Fruit fly (Drosophila melanogaster) whole organism, prepupa: ENCODE results near the gene CG4935.

Experiments used
- Blimp-1 ChIP-seq: fragments of 200-800 bp; sonication (Bioruptor generic); optimal IDR thresholded peaks from 3 replicates; lab custom pipeline; 2017; ENCODE audit warnings: missing biosample characterization, missing genetic modification characterization, mild to moderate bottlenecking, moderate library complexity, missing genetic modification reagents
- CG10631 ChIP-seq: fragments of 200-800 bp; sonication (Bioruptor generic); optimal IDR thresholded peaks from 2 replicates; lab custom pipeline; 2016; ENCODE audit warnings: missing biosample characterization, missing genetic modification characterization
- CG11294 ChIP-seq: fragments of 200-800 bp; sonication (Bioruptor generic); IDR thresholded peaks from 2 replicates; pipeline ENCODE4 v1.3.6; 2022; ENCODE audit warnings: missing biosample characterization, missing genetic modification characterization
- CG11762 ChIP-seq: fragments of 200-800 bp; sonication (Bioruptor generic); optimal IDR thresholded peaks from 3 replicates; lab custom pipeline; 2016; ENCODE audit warnings: missing biosample characterization, missing genetic modification characterization; ENCODE audit not compliant: insufficient read depth
- CG11902 ChIP-seq: fragments of 200-800 bp; sonication (Bioruptor generic); optimal IDR thresholded peaks from 3 replicates; lab custom pipeline; 2016; ENCODE audit warnings: missing biosample characterization, missing genetic modification characterization
- CG15336 ChIP-seq: fragments of 200-800 bp; sonication (Bioruptor generic); IDR thresholded peaks from 2 replicates; pipeline ENCODE4 v1.3.6; 2022; ENCODE audit warnings: missing biosample characterization, missing genetic modification characterization
- CG1621 ChIP-seq: fragments of 200-800 bp; sonication (Bioruptor generic); optimal IDR thresholded peaks from 3 replicates; lab custom pipeline; 2018; ENCODE audit warnings: missing biosample characterization, mild to moderate bottlenecking, missing genetic modification characterization
- CG16779 ChIP-seq: fragments of 200-800 bp; sonication (Bioruptor generic); optimal IDR thresholded peaks from 3 replicates; lab custom pipeline; 2017; ENCODE audit warnings: missing biosample characterization, mild to moderate bottlenecking, missing genetic modification characterization
- CG34406 ChIP-seq: fragments of 200-800 bp; sonication (Bioruptor generic); optimal IDR thresholded peaks from 3 replicates; lab custom pipeline; 2016; ENCODE audit warnings: missing biosample characterization, missing genetic modification characterization
- CG6163 ChIP-seq: fragments of 200-800 bp; sonication (Bioruptor generic); IDR thresholded peaks from 3 replicates; pipeline ENCODE4 v1.3.6; 2022; ENCODE audit warnings: missing biosample characterization, missing genetic modification characterization
- CG6808 ChIP-seq: fragments of 200-800 bp; sonication (Bioruptor generic); optimal IDR thresholded peaks from 3 replicates; lab custom pipeline; 2017; ENCODE audit warnings: missing biosample characterization, missing genetic modification characterization, mild to moderate bottlenecking, moderate library complexity, missing genetic modification reagents
- CG6854 ChIP-seq: fragments of 200-800 bp; sonication (Bioruptor generic); optimal IDR thresholded peaks from 2 replicates; lab custom pipeline; 2017; ENCODE audit warnings: missing biosample characterization, mild to moderate bottlenecking, missing genetic modification characterization
- CG7368 ChIP-seq: fragments of 200-800 bp; sonication (Bioruptor generic); optimal IDR thresholded peaks from 3 replicates; lab custom pipeline; 2016; ENCODE audit warnings: missing biosample characterization, missing genetic modification characterization
- CG9139 ChIP-seq: fragments of 200-800 bp; sonication (Bioruptor generic); optimal IDR thresholded peaks from 3 replicates; lab custom pipeline; 2017; ENCODE audit warnings: missing biosample characterization, mild to moderate bottlenecking, missing genetic modification characterization
- Eip75B ChIP-seq: fragments of 200-800 bp; sonication (Bioruptor generic); optimal IDR thresholded peaks from 3 replicates; lab custom pipeline; 2016; ENCODE audit warnings: missing biosample characterization, missing genetic modification characterization
- Eip78C ChIP-seq: fragments of 200-800 bp; sonication (Bioruptor generic); peaks from one replicate; lab custom pipeline; 2016; ENCODE audit warnings: missing biosample characterization, missing genetic modification characterization
- Eip93F ChIP-seq: fragments of 200-800 bp; sonication (Bioruptor generic); optimal IDR thresholded peaks from 2 replicates; lab custom pipeline; 2016; ENCODE audit warnings: missing biosample characterization, mild to moderate bottlenecking, missing genetic modification characterization
- Ets21C ChIP-seq: fragments of 200-800 bp; sonication (Bioruptor generic); optimal IDR thresholded peaks from 3 replicates; lab custom pipeline; 2016; ENCODE audit warnings: missing biosample characterization, missing genetic modification characterization
- Gug ChIP-seq: fragments of 200-800 bp; sonication (Bioruptor generic); IDR thresholded peaks from 2 replicates; pipeline ENCODE4 v1.3.6; 2022; ENCODE audit warnings: missing biosample characterization, missing genetic modification characterization
- Hr38 ChIP-seq: sonication (Bioruptor generic); optimal IDR thresholded peaks from 2 replicates; lab custom pipeline; 2016; ENCODE audit warnings: missing biosample characterization, missing genetic modification characterization
- Hr39 ChIP-seq: fragments of 200-800 bp; sonication (Bioruptor generic); optimal IDR thresholded peaks from 2 replicates; lab custom pipeline; 2016; ENCODE audit warnings: missing biosample characterization, missing genetic modification characterization
- Hr4 ChIP-seq: fragments of 200-800 bp; sonication (Bioruptor generic); optimal IDR thresholded peaks from 3 replicates; lab custom pipeline; 2016; ENCODE audit warnings: missing biosample characterization, missing genetic modification characterization
- Lpt ChIP-seq: fragments of 200-800 bp; sonication (Bioruptor generic); optimal IDR thresholded peaks from 3 replicates; lab custom pipeline; 2016; ENCODE audit warnings: missing biosample characterization, missing genetic modification characterization
- Met ChIP-seq: fragments of 200-800 bp; sonication (Bioruptor generic); optimal IDR thresholded peaks from 3 replicates; lab custom pipeline; 2016; ENCODE audit warnings: missing biosample characterization, missing genetic modification characterization
- OdsH ChIP-seq: fragments of 200-800 bp; sonication (Bioruptor generic); optimal IDR thresholded peaks from 3 replicates; lab custom pipeline; 2016; ENCODE audit warnings: missing biosample characterization, missing genetic modification characterization
- Smox ChIP-seq: fragments of 200-800 bp; sonication (Bioruptor generic); optimal IDR thresholded peaks from 3 replicates; lab custom pipeline; 2016; ENCODE audit warnings: missing biosample characterization, missing genetic modification characterization
- Sox14 ChIP-seq: fragments of 200-800 bp; sonication (Bioruptor generic); optimal IDR thresholded peaks from 3 replicates; lab custom pipeline; 2016; ENCODE audit warnings: missing biosample characterization, missing genetic modification characterization
- acj6 ChIP-seq: fragments of 200-800 bp; sonication (Bioruptor generic); optimal IDR thresholded peaks from 3 replicates; lab custom pipeline; 2016; ENCODE audit warnings: missing biosample characterization, missing genetic modification characterization
- cyc ChIP-seq: fragments of 200-800 bp; sonication (Bioruptor generic); optimal IDR thresholded peaks from 3 replicates; lab custom pipeline; 2016; ENCODE audit warnings: missing biosample characterization, missing genetic modification characterization
- eg ChIP-seq: fragments of 200-800 bp; sonication (Bioruptor generic); IDR thresholded peaks from 3 replicates; pipeline ENCODE4 v1.3.6; 2022; ENCODE audit warnings: missing biosample characterization, missing genetic modification characterization
- esn ChIP-seq: fragments of 200-800 bp; sonication (Bioruptor generic); optimal IDR thresholded peaks from 2 replicates; lab custom pipeline; 2016; ENCODE audit warnings: missing biosample characterization, mild to moderate bottlenecking, missing genetic modification characterization, moderate library complexity
- fkh ChIP-seq: fragments of 200-800 bp; sonication (Bioruptor generic); optimal IDR thresholded peaks from 3 replicates; lab custom pipeline; 2017; ENCODE audit warnings: missing biosample characterization, mild to moderate bottlenecking, missing genetic modification characterization, moderate library complexity
- lz ChIP-seq: fragments of 200-800 bp; sonication (Bioruptor generic); optimal IDR thresholded peaks from 3 replicates; lab custom pipeline; 2016; ENCODE audit warnings: missing biosample characterization, missing genetic modification characterization
- net ChIP-seq: fragments of 200-800 bp; sonication (Bioruptor generic); optimal IDR thresholded peaks from 3 replicates; lab custom pipeline; 2016; ENCODE audit warnings: missing biosample characterization, missing genetic modification characterization
- pdm3 ChIP-seq: fragments of 200-800 bp; sonication (Bioruptor generic); optimal IDR thresholded peaks from 3 replicates; lab custom pipeline; 2016; ENCODE audit warnings: missing biosample characterization, missing genetic modification characterization
- salr ChIP-seq, 2 experiments: fragments of 200-800 bp; sonication (Bioruptor generic); optimal IDR thresholded peaks; 3 replicates each; lab custom pipeline; 2016 to 2018; ENCODE audit warnings: missing biosample characterization in 2 of 2, missing genetic modification characterization in 2 of 2, mild to moderate bottlenecking in 1 of 2
- spab ChIP-seq: fragments of 200-800 bp; sonication (Bioruptor generic); optimal IDR thresholded peaks from 2 replicates; lab custom pipeline; 2017; ENCODE audit warnings: missing biosample characterization, mild to moderate bottlenecking, missing genetic modification characterization, missing genetic modification reagents
- ss ChIP-seq, 2 experiments: fragments of 200-800 bp; sonication (Bioruptor generic); optimal IDR thresholded peaks; 2 replicates in 1 of 2; 3 replicates in 1 of 2; lab custom pipeline; 2017 to 2018; ENCODE audit warnings: mild to moderate bottlenecking in 2 of 2, missing biosample characterization in 2 of 2, missing genetic modification characterization in 2 of 2, moderate library complexity in 1 of 2
- svp ChIP-seq: fragments of 200-800 bp; sonication (Bioruptor generic); peaks from one replicate; lab custom pipeline; 2016; ENCODE audit warnings: missing biosample characterization, missing genetic modification characterization
- topi ChIP-seq: fragments of 200-800 bp; sonication (Bioruptor generic); optimal IDR thresholded peaks from 3 replicates; lab custom pipeline; 2016; ENCODE audit warnings: missing biosample characterization, missing genetic modification characterization
- vri ChIP-seq: fragments of 200-800 bp; sonication (Bioruptor generic); optimal IDR thresholded peaks from 3 replicates; lab custom pipeline; 2016; ENCODE audit warnings: missing biosample characterization, mild to moderate bottlenecking, missing genetic modification characterization

Gene CG4935

DNA sequence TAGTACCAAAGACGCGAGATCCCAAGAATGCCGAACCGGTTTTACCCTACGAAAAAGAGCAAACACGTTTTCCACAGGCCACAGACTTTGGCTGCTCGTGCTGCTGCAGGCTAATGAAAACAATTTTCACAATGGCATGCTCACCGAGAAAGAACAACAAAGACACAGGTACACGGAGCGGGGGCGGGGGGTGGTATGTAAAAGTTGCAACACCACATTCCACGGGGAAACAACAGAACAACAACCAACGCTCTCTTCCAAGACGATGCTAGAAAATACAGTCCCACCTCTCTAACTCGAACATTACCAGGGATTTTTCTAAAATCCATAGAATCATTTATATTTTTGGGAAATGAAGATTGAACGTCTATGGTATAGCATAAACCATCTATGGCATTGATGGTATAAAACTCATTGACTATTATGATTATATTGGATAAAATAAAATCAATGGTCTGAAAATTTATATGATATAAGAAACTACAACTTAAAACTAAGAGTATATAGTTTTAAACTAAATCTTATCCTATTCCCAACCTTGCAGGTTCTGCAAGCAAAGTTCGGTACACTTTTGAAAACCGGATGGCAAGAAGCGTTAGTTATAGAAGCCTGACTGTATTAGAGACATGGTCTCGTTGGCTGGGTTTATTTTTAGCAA lies 19.6 kb downstream of the CG4935 start (continued):
- no peak for TF ChIP-seq CG6163 (GFP tag; lab: Robert Waterston, UW)
- TF ChIP-seq svp (GFP tag; lab: Kevin White, UChicago): peak; percentile 44
- TF ChIP-seq lz (GFP tag; lab: Kevin White, UChicago): peak; percentile 9
- TF ChIP-seq pdm3 (GFP tag; lab: Kevin White, UChicago): peak; percentile 56
- no peak for TF ChIP-seq spab (GFP tag; lab: Kevin White, UChicago)
- peak; percentile 40; the same call in 1 of the 2 replicates for TF ChIP-seq CG15336 (GFP tag; lab: Robert Waterston, UW)
- no peak; the same call in 1 of the 2 replicates for TF ChIP-seq Gug (GFP tag; lab: Robert Waterston, UW)
- TF ChIP-seq esn (GFP tag; lab: Kevin White, UChicago): no peak
- TF ChIP-seq CG11294 (GFP tag; lab: Robert Waterston, UW): no peak
- no peak for TF ChIP-seq cyc
- peak; percentile 44 for TF ChIP-seq OdsH
- peak; percentile 15 for TF ChIP-seq Smox (GFP tag; lab: Kevin White, UChicago)
- no peak for TF ChIP-seq Blimp-1
- TF ChIP-seq Sox14 (GFP tag; lab: Kevin White, UChicago): peak; percentile 43
- no peak for TF ChIP-seq CG16779 (tag; lab: Kevin White, UChicago)
- no peak for TF ChIP-seq Ets21C (GFP tag; lab: Kevin White, UChicago)
- TF ChIP-seq Eip93F (GFP tag; lab: Kevin White, UChicago): no peak

- no peak for TF ChIP-seq OdsH
- TF ChIP-seq cyc: peak; percentile 43
- peak; percentile 1 for TF ChIP-seq CG6854 (GFP tag; lab: Kevin White, UChicago)
- no peak for TF ChIP-seq CG10631 (GFP tag; lab: Kevin White, UChicago)
- peak; percentile 5 for TF ChIP-seq Lpt (GFP tag; lab: Kevin White, UChicago)
- no peak for TF ChIP-seq lz (GFP tag; lab: Kevin White, UChicago)
- TF ChIP-seq CG11762: no peak
- TF ChIP-seq CG1621: no peak
- TF ChIP-seq vri (GFP tag; lab: Kevin White, UChicago): peak; percentile 13
- peak; percentile 21; the same call in 1 of the 3 replicates for TF ChIP-seq CG6163 (GFP tag; lab: Robert Waterston, UW)
- TF ChIP-seq Ets21C (GFP tag; lab: Kevin White, UChicago): no peak
- peak; percentile 24 for TF ChIP-seq Hr39
- TF ChIP-seq eg: no peak
- no peak for TF ChIP-seq Eip75B (GFP tag; lab: Kevin White, UChicago)
- no peak for TF ChIP-seq ss (GFP tag; optimal IDR thresholded peaks at IDR 0.05; lab: Kevin White, UChicago)
- no peak for TF ChIP-seq Hr38 (GFP tag; lab: Kevin White, UChicago)
- TF ChIP-seq, all 60 proteins: peak for 6
These were observed 20.1 kb downstream of the CG4935 start for dm6 chr2L:16282077-16282471.

dm6 chr2L:16282856-16283255 lies 20.9 kb downstream of the CG4935 start:
- TF ChIP-seq Lpt (GFP tag; lab: Kevin White, UChicago) (peak; percentile 30), CG6163 (GFP tag; lab: Robert Waterston, UW) (peak; percentile 20; the same call in 2 of the 3 replicates), Hr4 (GFP tag; lab: Kevin White, UChicago) (no peak), svp (GFP tag; lab: Kevin White, UChicago) (peak; percentile 48), CG6808 (GFP tag; lab: Kevin White, UChicago) (no peak), fkh (GFP tag; lab: Kevin White, UChicago) (peak; percentile 3)
- TF ChIP-seq, all 60 proteins: peak for 4

- TF ChIP-seq CG6163 (GFP tag; lab: Robert Waterston, UW) (no peak), Eip78C (GFP tag; lab: Kevin White, UChicago) (peak; percentile 90), CG7368 (GFP tag; lab: Kevin White, UChicago) (peak; percentile 76), net (GFP tag; lab: Kevin White, UChicago) (peak; percentile 47), vri (GFP tag; lab: Kevin White, UChicago) (peak; percentile 85), salr (GFP tag; optimal IDR thresholded peaks at IDR 0.05; lab: Kevin White, UChicago) (peak; percentile 38 to 55), CG11294 (GFP tag; lab: Robert Waterston, UW) (no peak), CG34406 (GFP tag; lab: Kevin White, UChicago) (peak; percentile 61), svp (GFP tag; lab: Kevin White, UChicago) (peak; percentile 74), Smox (GFP tag; lab: Kevin White, UChicago) (peak; percentile 75), topi (GFP tag; lab: Kevin White, UChicago) (peak; percentile 67), CG9139 (GFP tag; lab: Kevin White, UChicago) (peak; percentile 39), Eip93F (GFP tag; lab: Kevin White, UChicago) (peak; percentile 6), acj6 (GFP tag; lab: Kevin White, UChicago) (peak; percentile 80), Sox14 (GFP tag; lab: Kevin White, UChicago) (peak; percentile 82), CG6808 (GFP tag; lab: Kevin White, UChicago) (peak; percentile 52), Met (GFP tag; lab: Kevin White, UChicago) (peak; percentile 67), esn (GFP tag; lab: Kevin White, UChicago) (peak; percentile 74), CG11902 (GFP tag; lab: Kevin White, UChicago) (peak; percentile 3)
These were observed 22.7 kb downstream of the CG4935 start for dm6 chr2L:16284306-16285299.
